Worm (Caenorhabditis elegans) whole organism, L1 larva: ENCODE results near the gene idpp-5.

ENCODE experiments used
- C04F5.9 ChIP-seq: sonication (generic microtip); optimal IDR thresholded peaks from 2 replicates; lab custom pipeline; 2016; ENCODE audit warnings: missing genetic modification characterization, missing compliant biosample characterization
- C16A3.4 ChIP-seq: fragments of 150-350 bp; optimal IDR thresholded peaks from 2 replicates; lab custom pipeline; 2014; ENCODE audit warnings: missing biosample characterization, missing genetic modification characterization
- C34B4.2 ChIP-seq: sonication (generic microtip); optimal IDR thresholded peaks from 2 replicates; lab custom pipeline; 2017; ENCODE audit warnings: mild to moderate bottlenecking, missing genetic modification characterization, missing compliant biosample characterization
- F16B12.6 ChIP-seq: fragments of 150-350 bp; optimal IDR thresholded peaks from 2 replicates; lab custom pipeline; 2014; ENCODE audit warnings: missing biosample characterization, missing genetic modification characterization
- Y116A8C.19 ChIP-seq: sonication (generic microtip); optimal IDR thresholded peaks from 2 replicates; lab custom pipeline; 2016; ENCODE audit warnings: missing compliant biosample characterization, missing genetic modification characterization, borderline replicate concordance
- aha-1 ChIP-seq: fragments of 150-350 bp; optimal IDR thresholded peaks from 2 replicates; lab custom pipeline; 2014; ENCODE audit warnings: missing biosample characterization, missing genetic modification characterization
- alr-1 ChIP-seq: fragments of 200-800 bp; sonication (Bioruptor generic); optimal IDR thresholded peaks from 2 replicates; lab custom pipeline; 2018; ENCODE audit warnings: borderline replicate concordance, mild to moderate bottlenecking, missing genetic modification characterization, missing compliant biosample characterization
- aly-2 ChIP-seq: fragments of 150-350 bp; optimal IDR thresholded peaks from 2 replicates; lab custom pipeline; 2014; ENCODE audit warnings: missing biosample characterization, missing genetic modification characterization
- ama-1 ChIP-seq: fragments of 150-350 bp; optimal IDR thresholded peaks from 2 replicates; lab custom pipeline; 2014
- ceh-8 ChIP-seq: fragments of 200-800 bp; sonication (Bioruptor generic); optimal IDR thresholded peaks from 2 replicates; lab custom pipeline; 2018; ENCODE audit warnings: mild to moderate bottlenecking, missing genetic modification characterization, moderate library complexity, missing compliant biosample characterization
- ceh-90 ChIP-seq: sonication (generic microtip); optimal IDR thresholded peaks from 2 replicates; lab custom pipeline; 2016; ENCODE audit warnings: missing genetic modification characterization, missing compliant biosample characterization
- ces-1 ChIP-seq: fragments of 150-350 bp; optimal IDR thresholded peaks from 2 replicates; lab custom pipeline; 2014; ENCODE audit warnings: missing biosample characterization, missing genetic modification reagents, missing genetic modification characterization
- efl-1 ChIP-seq, 4 experiments: fragments of 150-350 bp; optimal IDR thresholded peaks in 3 of 4; peaks in 1 of 4; 1 replicate in 1 of 4; 2 replicates in 3 of 4; lab custom pipeline; 2014; ENCODE audit warnings: missing biosample characterization in 2 of 4, missing genetic modification characterization in 2 of 4, missing genetic modification reagents in 2 of 4
- efl-3 ChIP-seq: fragments of 200-800 bp; sonication (Bioruptor generic); optimal IDR thresholded peaks from 2 replicates; lab custom pipeline; 2018; ENCODE audit warnings: mild to moderate bottlenecking, missing genetic modification characterization, missing compliant biosample characterization
- egl-27 ChIP-seq, 2 experiments: fragments of 150-350 bp in 1 of 2; sonication (generic microtip); optimal IDR thresholded peaks; 3 replicates each; lab custom pipeline; 2017 to 2018; ENCODE audit warnings: missing biosample characterization in 2 of 2, missing genetic modification characterization in 2 of 2, missing genetic modification reagents in 2 of 2
- elt-2 ChIP-seq: sonication (generic microtip); optimal IDR thresholded peaks from 2 replicates; lab custom pipeline; 2016; ENCODE audit warnings: missing genetic modification characterization, mild to moderate bottlenecking, inconsistent platforms, missing compliant biosample characterization, missing genetic modification reagents
- elt-3 ChIP-seq, 6 experiments: fragments of 150-350 bp in 1 of 6; sonication (generic microtip); optimal IDR thresholded peaks; 2 replicates each; lab custom pipeline; 2017 to 2018; ENCODE audit warnings: missing biosample characterization in 6 of 6, missing genetic modification characterization in 6 of 6, inconsistent platforms in 1 of 6
- ets-5 ChIP-seq: fragments of 200-800 bp; sonication (Bioruptor generic); IDR thresholded peaks from 2 replicates; pipeline ENCODE4 v1.3.6; 2022; ENCODE audit warnings: missing genetic modification characterization, missing compliant biosample characterization
- fkh-8 ChIP-seq: sonication (generic microtip); optimal IDR thresholded peaks from 2 replicates; lab custom pipeline; 2016; ENCODE audit warnings: mild to moderate bottlenecking, missing genetic modification characterization, missing compliant biosample characterization
- fos-1 ChIP-seq: fragments of 150-350 bp; optimal IDR thresholded peaks from 2 replicates; lab custom pipeline; 2014; ENCODE audit warnings: missing biosample characterization, missing genetic modification characterization
- hlh-17 ChIP-seq: fragments of 200-800 bp; sonication (Bioruptor generic); optimal IDR thresholded peaks from 2 replicates; lab custom pipeline; 2018; ENCODE audit warnings: missing genetic modification characterization, mild to moderate bottlenecking, missing compliant biosample characterization, moderate library complexity, borderline replicate concordance
- hpl-2 ChIP-seq: fragments of 150-350 bp; optimal IDR thresholded peaks from 2 replicates; lab custom pipeline; 2014; ENCODE audit warnings: missing biosample characterization, missing genetic modification reagents, missing genetic modification characterization
- isw-1 ChIP-seq: fragments of 200-800 bp; sonication (Bioruptor generic); IDR thresholded peaks from 2 replicates; pipeline ENCODE4 v1.3.6; 2022; ENCODE audit warnings: missing genetic modification characterization, missing compliant biosample characterization
- lin-15B ChIP-seq: fragments of 150-350 bp; sonication (generic microtip); optimal IDR thresholded peaks from 3 replicates; lab custom pipeline; 2014; ENCODE audit warnings: missing biosample characterization, missing genetic modification characterization
- lsy-2 ChIP-seq, 2 experiments: fragments of 150-350 bp; optimal IDR thresholded peaks; 2 replicates each; lab custom pipeline; 2014; ENCODE audit warnings: missing biosample characterization in 2 of 2, missing genetic modification characterization in 2 of 2
- mdl-1 ChIP-seq, 2 experiments: fragments of 150-350 bp; optimal IDR thresholded peaks; 2 replicates each; lab custom pipeline; 2014 to 2017; ENCODE audit warnings: missing biosample characterization in 2 of 2, missing genetic modification characterization in 2 of 2, inconsistent platforms in 1 of 2
- mef-2 ChIP-seq: fragments of 150-350 bp; optimal IDR thresholded peaks from 2 replicates; lab custom pipeline; 2014; ENCODE audit warnings: missing biosample characterization, missing genetic modification characterization
- mep-1 ChIP-seq: fragments of 150-350 bp; optimal IDR thresholded peaks from 2 replicates; lab custom pipeline; 2014; ENCODE audit warnings: missing biosample characterization, missing genetic modification characterization
- nhr-12 ChIP-seq: sonication (generic microtip); optimal IDR thresholded peaks from 2 replicates; lab custom pipeline; 2017; ENCODE audit warnings: missing biosample characterization, missing genetic modification characterization
- nhr-19 ChIP-seq: fragments of 200-800 bp; sonication (Bioruptor generic); conservative IDR thresholded peaks from 2 replicates; pipeline ENCODE4 v1.3.6; 2022; ENCODE audit warnings: missing genetic modification characterization, missing compliant biosample characterization
- nhr-20 ChIP-seq: sonication (generic microtip); optimal IDR thresholded peaks from 2 replicates; lab custom pipeline; 2016; ENCODE audit warnings: mild to moderate bottlenecking, missing genetic modification characterization, missing compliant biosample characterization
- nhr-237 ChIP-seq: fragments of 150-350 bp; optimal IDR thresholded peaks from 2 replicates; lab custom pipeline; 2014; ENCODE audit warnings: missing biosample characterization, missing genetic modification characterization
- nhr-47 ChIP-seq: sonication (generic microtip); optimal IDR thresholded peaks from 2 replicates; lab custom pipeline; 2016; ENCODE audit warnings: mild to moderate bottlenecking, missing genetic modification characterization, moderate library complexity, missing compliant biosample characterization
- nhr-71 ChIP-seq: sonication (generic microtip); optimal IDR thresholded peaks from 2 replicates; lab custom pipeline; 2016; ENCODE audit warnings: mild to moderate bottlenecking, missing genetic modification characterization, moderate library complexity, missing compliant biosample characterization
- nhr-77 ChIP-seq: fragments of 150-350 bp; optimal IDR thresholded peaks from 2 replicates; lab custom pipeline; 2014; ENCODE audit warnings: missing biosample characterization, missing genetic modification characterization
- nhr-84 ChIP-seq: sonication (generic microtip); optimal IDR thresholded peaks from 2 replicates; lab custom pipeline; 2017; ENCODE audit warnings: missing biosample characterization, missing genetic modification characterization
- pqm-1 ChIP-seq: sonication (generic microtip); optimal IDR thresholded peaks from 3 replicates; lab custom pipeline; 2017; ENCODE audit warnings: missing biosample characterization, missing genetic modification characterization
- rnt-1 ChIP-seq: sonication (generic microtip); optimal IDR thresholded peaks from 2 replicates; lab custom pipeline; 2016; ENCODE audit warnings: mild to moderate bottlenecking, missing genetic modification characterization, moderate library complexity, missing compliant biosample characterization
- skn-1 ChIP-seq: fragments of 150-350 bp; optimal IDR thresholded peaks from 2 replicates; lab custom pipeline; 2014; ENCODE audit warnings: missing biosample characterization, missing genetic modification characterization
- snpc-4 ChIP-seq: fragments of 150-350 bp; optimal IDR thresholded peaks from 2 replicates; lab custom pipeline; 2014; ENCODE audit warnings: missing biosample characterization, missing genetic modification characterization
- sox-4 ChIP-seq: sonication (generic microtip); optimal IDR thresholded peaks from 2 replicates; lab custom pipeline; 2016; ENCODE audit warnings: missing genetic modification characterization, missing compliant biosample characterization
- sptf-1 ChIP-seq: fragments of 150-350 bp; optimal IDR thresholded peaks from 2 replicates; lab custom pipeline; 2014; ENCODE audit warnings: missing biosample characterization, missing genetic modification characterization
- swsn-7 ChIP-seq: sonication (generic microtip); optimal IDR thresholded peaks from 2 replicates; lab custom pipeline; 2016; ENCODE audit warnings: missing genetic modification characterization, missing compliant biosample characterization
- tbx-2 ChIP-seq: sonication (generic microtip); optimal IDR thresholded peaks from 2 replicates; lab custom pipeline; 2016; ENCODE audit warnings: missing genetic modification characterization, missing compliant biosample characterization
- tlp-1 ChIP-seq: fragments of 150-350 bp; optimal IDR thresholded peaks from 2 replicates; lab custom pipeline; 2014; ENCODE audit warnings: missing biosample characterization, missing genetic modification characterization
- unc-130 ChIP-seq: fragments of 150-350 bp; optimal IDR thresholded peaks from 2 replicates; lab custom pipeline; 2017; ENCODE audit warnings: missing biosample characterization, missing genetic modification characterization, inconsistent platforms
- unc-30 ChIP-seq: sonication (generic microtip); optimal IDR thresholded peaks from 2 replicates; lab custom pipeline; 2017; ENCODE audit warnings: missing biosample characterization, missing genetic modification characterization
- unc-62 ChIP-seq: fragments of 150-350 bp; optimal IDR thresholded peaks from 2 replicates; lab custom pipeline; 2014; ENCODE audit warnings: missing biosample characterization, missing genetic modification reagents, missing genetic modification characterization
- unc-86 ChIP-seq: sonication (generic microtip); optimal IDR thresholded peaks from 2 replicates; lab custom pipeline; 2016; ENCODE audit warnings: missing genetic modification characterization, missing compliant biosample characterization
- vab-15 ChIP-seq: sonication (generic microtip); optimal IDR thresholded peaks from 2 replicates; lab custom pipeline; 2017; ENCODE audit warnings: missing genotype, mild to moderate bottlenecking, missing genetic modification characterization, missing compliant biosample characterization
- zag-1 ChIP-seq: fragments of 150-350 bp; optimal IDR thresholded peaks from 2 replicates; lab custom pipeline; 2014; ENCODE audit warnings: missing biosample characterization, missing genetic modification characterization
- zip-4 ChIP-seq: fragments of 200-800 bp; sonication (Bioruptor generic); optimal IDR thresholded peaks from 2 replicates; lab custom pipeline; 2018; ENCODE audit warnings: mild to moderate bottlenecking, missing genetic modification characterization, moderate library complexity, missing compliant biosample characterization
- ztf-4 ChIP-seq: fragments of 150-350 bp; optimal IDR thresholded peaks from 2 replicates; lab custom pipeline; 2014; ENCODE audit warnings: missing biosample characterization, missing genetic modification characterization

Gene idpp-5

DNA sequence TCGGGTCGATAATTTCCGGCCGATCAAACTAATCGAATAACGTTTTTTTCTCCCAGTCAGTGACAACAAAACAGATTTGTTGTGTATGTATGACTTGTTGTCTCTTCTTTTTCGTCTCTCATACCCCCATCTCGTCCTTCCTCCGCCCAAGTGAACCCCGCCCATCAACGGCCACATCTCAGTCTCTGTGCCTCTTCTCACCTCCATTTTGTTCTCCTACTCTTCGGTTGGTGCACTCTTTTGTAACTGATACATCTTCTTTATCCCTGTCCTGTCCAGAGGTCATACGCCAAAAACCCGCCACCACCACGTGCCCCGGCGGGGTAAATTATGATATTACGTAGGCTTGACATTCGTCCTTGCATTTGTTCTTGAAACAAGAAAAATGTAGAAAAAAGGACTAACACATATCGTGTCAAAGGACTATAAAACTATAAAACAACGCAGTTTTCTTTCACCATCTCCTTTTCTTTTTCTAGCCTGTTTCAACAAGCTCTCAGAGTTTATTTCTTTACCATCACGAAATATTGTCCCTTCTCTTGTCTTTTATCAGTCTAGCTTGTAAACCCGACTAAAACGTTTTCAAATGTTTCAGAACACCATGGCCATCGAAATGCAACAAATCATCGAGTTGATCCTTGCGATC lies 5.1 kb downstream of the idpp-5 start, which contains the start of gene pmpl-1:
pmpl-1 (plus strand) TSS at position 596 of the 646 bp plus-strand sequence.
- TF ChIP-seq egl-27 (tag; optimal IDR thresholded peaks at IDR 0.05; lab: Kevin White, UChicago) (no peak), ceh-90 (tag; lab: Kevin White, UChicago) (no peak), sox-4 (tag; lab: Kevin White, UChicago) (no peak), mdl-1 (tag; optimal IDR thresholded peaks at IDR 0.05; lab: Kevin White, UChicago) (peak in 1 of 2 experiments; percentile 73), ama-1 (lab: Kevin White, UChicago) (no peak), zip-4 (no peak), skn-1 (no peak), lsy-2 (tag; optimal IDR thresholded peaks at IDR 0.05; lab: Kevin White, UChicago) (peak; percentile 33 to 53), nhr-12 (tag; lab: Kevin White, UChicago) (no peak), mef-2 (tag; lab: Kevin White, UChicago) (no peak), hpl-2 (GFP tag; lab: Kevin White, UChicago) (no peak), efl-3 (GFP tag; lab: Kevin White, UChicago) (no peak), unc-130 (peak; percentile 50), lin-15B (tag; lab: Kevin White, UChicago) (no peak), nhr-84 (no peak), ztf-4 (no peak), alr-1 (tag; lab: Kevin White, UChicago) (no peak), elt-3 (tag; optimal IDR thresholded peaks at IDR 0.05; lab: Kevin White, UChicago) (peak in 3 of 6 experiments; percentile 28 to 67 (median 48)), nhr-237 (no peak), unc-30 (tag; lab: Kevin White, UChicago) (no peak), nhr-71 (tag; lab: Kevin White, UChicago) (peak; percentile 80), ets-5 (GFP tag; lab: Robert Waterston, UW) (no peak), unc-86 (tag; lab: Kevin White, UChicago) (no peak), swsn-7 (tag; lab: Kevin White, UChicago) (peak; percentile 21), aha-1 (tag; lab: Kevin White, UChicago) (no peak), Y116A8C.19 (tag; lab: Kevin White, UChicago) (no peak), nhr-47 (tag; lab: Kevin White, UChicago) (peak; percentile 51), sptf-1 (tag; lab: Kevin White, UChicago) (no peak), nhr-20 (tag; lab: Kevin White, UChicago) (peak; percentile 81), unc-62 (GFP tag; lab: Kevin White, UChicago) (no peak), fkh-8 (no peak), snpc-4 (tag; lab: Kevin White, UChicago) (no peak), mep-1 (tag; lab: Kevin White, UChicago) (peak; percentile 79), C16A3.4 (peak; percentile 44), tlp-1 (tag; lab: Kevin White, UChicago) (no peak), tbx-2 (tag; lab: Kevin White, UChicago) (peak; percentile 50), F16B12.6 (tag; lab: Kevin White, UChicago) (no peak), nhr-77 (tag; lab: Kevin White, UChicago) (no peak), pqm-1 (tag; lab: Kevin White, UChicago) (no peak), zag-1 (tag; lab: Kevin White, UChicago) (no peak), efl-1 (optimal IDR thresholded peaks at IDR 0.05; lab: Kevin White, UChicago) (no peak), efl-1 (GFP tag; optimal IDR thresholded peaks at IDR 0.05 in 1 of 2; lab: Kevin White, UChicago) (peak in 1 of 2 experiments; percentile 86), hlh-17 (GFP tag; lab: Kevin White, UChicago) (no peak), rnt-1 (tag; lab: Kevin White, UChicago) (peak; percentile 50), isw-1 (no peak), ceh-8 (GFP tag; lab: Kevin White, UChicago) (no peak), vab-15 (no peak), nhr-19 (GFP tag; lab: Robert Waterston, UW) (peak; percentile 31; the same call in 1 of the 2 replicates), ces-1 (GFP tag; lab: Kevin White, UChicago) (no peak), C04F5.9 (no peak), aly-2 (tag; lab: Kevin White, UChicago) (no peak), C34B4.2 (tag; lab: Kevin White, UChicago) (no peak), elt-2 (tag; lab: Kevin White, UChicago) (no peak), fos-1 (tag; lab: Kevin White, UChicago) (no peak)
